Fruit fly (Drosophila melanogaster): Measurements from ENCODE around the gene Kah.

DNA sequence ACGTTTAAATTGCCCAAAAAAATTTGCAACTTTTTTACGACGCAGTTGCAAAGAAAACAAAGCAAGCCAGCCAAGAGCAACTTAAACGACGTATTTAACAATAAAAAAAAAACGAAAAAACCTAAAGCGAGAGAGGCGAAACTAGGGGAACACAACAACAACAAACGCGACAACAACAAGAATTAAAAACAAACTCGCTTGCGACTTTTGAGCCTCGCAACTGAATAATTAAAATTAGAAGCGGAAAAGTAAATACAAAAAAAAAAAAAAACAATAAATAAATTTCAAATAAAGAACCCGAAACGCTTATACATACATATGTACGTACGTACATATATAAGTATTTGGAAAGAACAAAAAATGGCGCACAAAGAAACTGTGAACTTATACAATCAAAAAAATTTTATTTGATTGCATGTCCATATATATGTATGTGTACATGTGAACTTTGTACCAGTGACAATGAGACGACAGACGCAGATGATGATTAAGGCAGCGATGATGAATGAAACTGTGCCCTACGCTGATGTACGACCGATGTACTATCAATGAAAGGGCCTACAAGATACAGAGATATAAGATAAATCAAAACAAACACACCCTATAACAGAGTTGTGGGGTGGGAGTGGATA is 39.7 kb upstream of the Kah start:
- TF ChIP-seq psq (optimal IDR thresholded peaks at IDR 0.05) (no peak), Myc (optimal IDR thresholded peaks at IDR 0.05) (no peak)

All from Kc167 (cell line).